Fruit fly (Drosophila melanogaster) whole organism, embryonic: ENCODE data around the gene Cyp303a1.
A peak's percentile ranks its signal among the peaks of the same experiment; 100 is the strongest.

Source experiments
- BEAF-32 ChIP-seq: fragments of 200-800 bp; sonication (Bioruptor generic); optimal IDR thresholded peaks from 3 replicates; lab custom pipeline; 2017; ENCODE audit warnings: missing biosample characterization, missing genetic modification characterization, mild to moderate bottlenecking, moderate library complexity, missing genetic modification reagents
- CG10321 ChIP-seq: fragments of 200-800 bp; sonication (Bioruptor generic); IDR thresholded peaks from 2 replicates; pipeline ENCODE4 v1.3.6; 2022; ENCODE audit warnings: missing biosample characterization, missing genetic modification characterization
- CG10366 ChIP-seq: fragments of 200-800 bp; sonication (Bioruptor generic); IDR thresholded peaks from 2 replicates; pipeline ENCODE4 v1.3.6; 2022; ENCODE audit warnings: missing biosample characterization, missing genetic modification characterization
- CG10431 ChIP-seq: fragments of 200-800 bp; sonication (Bioruptor generic); optimal IDR thresholded peaks from 3 replicates; lab custom pipeline; 2018; ENCODE audit warnings: missing biosample characterization, mild to moderate bottlenecking, missing genetic modification characterization
- CG11247 ChIP-seq: fragments of 200-800 bp; sonication (Bioruptor generic); IDR thresholded peaks from 2 replicates; pipeline ENCODE4 v1.3.6; 2022; ENCODE audit warnings: missing biosample characterization, missing genetic modification characterization
- CG13287 ChIP-seq: fragments of 200-800 bp; sonication (Bioruptor generic); IDR thresholded peaks from 2 replicates; pipeline ENCODE4 v1.3.6; 2022; ENCODE audit warnings: missing biosample characterization, missing genetic modification characterization; ENCODE audit not compliant: partially characterized antibody
- CG14965 ChIP-seq: fragments of 200-800 bp; sonication (Bioruptor generic); optimal IDR thresholded peaks from 2 replicates; lab custom pipeline; 2016; ENCODE audit warnings: missing biosample characterization, missing genetic modification characterization, borderline replicate concordance
- CG15011 ChIP-seq: fragments of 200-800 bp; sonication (Bioruptor generic); optimal IDR thresholded peaks from 3 replicates; lab custom pipeline; 2018; ENCODE audit warnings: missing biosample characterization, mild to moderate bottlenecking, missing genetic modification characterization
- CG17912 ChIP-seq: fragments of 200-800 bp; sonication (Bioruptor generic); optimal IDR thresholded peaks from 2 replicates; lab custom pipeline; 2018; ENCODE audit warnings: missing biosample characterization, mild to moderate bottlenecking, missing genetic modification characterization
- CG18476 ChIP-seq: fragments of 200-800 bp; sonication (Bioruptor generic); optimal IDR thresholded peaks from 2 replicates; lab custom pipeline; 2016; ENCODE audit warnings: missing biosample characterization, mild to moderate bottlenecking, missing genetic modification characterization
- CG31224 ChIP-seq: fragments of 200-800 bp; sonication (Bioruptor generic); IDR thresholded peaks from 2 replicates; pipeline ENCODE4 v1.3.6; 2022; ENCODE audit warnings: missing biosample characterization, missing genetic modification characterization
- CG3407 ChIP-seq: fragments of 200-800 bp; sonication (Bioruptor generic); optimal IDR thresholded peaks from 2 replicates; lab custom pipeline; 2018; ENCODE audit warnings: missing biosample characterization, mild to moderate bottlenecking, missing genetic modification characterization
- CG4404 ChIP-seq: fragments of 200-800 bp; sonication (Bioruptor generic); IDR thresholded peaks from 2 replicates; pipeline ENCODE4 v1.3.6; 2022; ENCODE audit warnings: missing biosample characterization, missing genetic modification characterization
- CG4424 ChIP-seq: fragments of 200-800 bp; sonication (Bioruptor generic); optimal IDR thresholded peaks from 3 replicates; lab custom pipeline; 2016; ENCODE audit warnings: missing biosample characterization, missing genetic modification characterization
- CG4820 ChIP-seq: fragments of 200-800 bp; sonication (Bioruptor generic); optimal IDR thresholded peaks from 3 replicates; lab custom pipeline; 2016; ENCODE audit warnings: missing biosample characterization, missing genetic modification characterization
- CG6175 ChIP-seq: fragments of 200-800 bp; sonication (Bioruptor generic); IDR thresholded peaks from 3 replicates; pipeline ENCODE4 v1.3.6; 2022; ENCODE audit warnings: missing biosample characterization, missing genetic modification characterization
- CG6765 ChIP-seq: fragments of 200-800 bp; sonication (Bioruptor generic); optimal IDR thresholded peaks from 3 replicates; lab custom pipeline; 2017; ENCODE audit warnings: missing biosample characterization, mild to moderate bottlenecking, missing genetic modification characterization
- CG9817 ChIP-seq: fragments of 200-800 bp; sonication (Bioruptor generic); optimal IDR thresholded peaks from 2 replicates; lab custom pipeline; 2018; ENCODE audit warnings: missing biosample characterization, mild to moderate bottlenecking, missing genetic modification characterization, moderate library complexity
- Deaf1 ChIP-seq: fragments of 200-800 bp; optimal IDR thresholded peaks from 3 replicates; lab custom pipeline; 2019; ENCODE audit warnings: missing biosample characterization, mild to moderate bottlenecking, missing genetic modification characterization, moderate library complexity
- E2f1 ChIP-seq: fragments of 200-800 bp; sonication (Bioruptor generic); IDR thresholded peaks from 2 replicates; pipeline ENCODE4 v1.3.6; 2022; ENCODE audit warnings: missing biosample characterization, missing genetic modification characterization
- E2f2 ChIP-seq: fragments of 200-800 bp; sonication (Bioruptor generic); IDR thresholded peaks from 2 replicates; pipeline ENCODE4 v1.3.6; 2022; ENCODE audit warnings: missing biosample characterization, missing genetic modification characterization
- Elba2 ChIP-seq: fragments of 200-800 bp; sonication (Bioruptor generic); optimal IDR thresholded peaks from 3 replicates; lab custom pipeline; 2016; ENCODE audit warnings: missing biosample characterization, missing genetic modification characterization
- Fer3 ChIP-seq: fragments of 200-800 bp; sonication (Bioruptor generic); optimal IDR thresholded peaks from 2 replicates; lab custom pipeline; 2018; ENCODE audit warnings: missing biosample characterization, mild to moderate bottlenecking, missing genetic modification characterization, moderate library complexity
- HLH4C ChIP-seq: fragments of 200-800 bp; sonication (Bioruptor generic); IDR thresholded peaks from 3 replicates; pipeline ENCODE4 v1.3.6; 2022; ENCODE audit warnings: missing biosample characterization, missing genetic modification characterization; ENCODE audit not compliant: partially characterized antibody
- Hey ChIP-seq: fragments of 200-800 bp; sonication (Bioruptor generic); optimal IDR thresholded peaks from 3 replicates; lab custom pipeline; 2018; ENCODE audit warnings: missing biosample characterization, mild to moderate bottlenecking, missing genetic modification characterization
- Hr3 ChIP-seq: fragments of 200-800 bp; sonication (Bioruptor generic); optimal IDR thresholded peaks from 3 replicates; lab custom pipeline; 2016; ENCODE audit warnings: missing biosample characterization, missing genetic modification characterization
- Ssrp ChIP-seq: fragments of 200-800 bp; sonication (Bioruptor generic); optimal IDR thresholded peaks from 2 replicates; lab custom pipeline; 2018; ENCODE audit warnings: missing biosample characterization, mild to moderate bottlenecking, missing genetic modification characterization, moderate library complexity
- Trl ChIP-seq, 3 experiments: fragments of >200 bp in 2 of 3; fragments of 200-800 bp in 1 of 3; sonication (Bioruptor generic) in 1 of 3; optimal IDR thresholded peaks; 2 replicates in 1 of 3; 3 replicates in 2 of 3; lab custom pipeline; 2016 to 2017; ENCODE audit warnings: missing biosample characterization in 1 of 3, missing genetic modification characterization in 1 of 3
- Xbp1 ChIP-seq: fragments of 200-800 bp; sonication (Bioruptor generic); optimal IDR thresholded peaks from 3 replicates; lab custom pipeline; 2016; ENCODE audit warnings: missing biosample characterization, mild to moderate bottlenecking, missing genetic modification characterization
- ab ChIP-seq: fragments of 200-800 bp; sonication (Bioruptor generic); optimal IDR thresholded peaks from 2 replicates; lab custom pipeline; 2016; ENCODE audit warnings: missing biosample characterization, missing genetic modification characterization
- ash1 ChIP-seq: fragments of 200-800 bp; sonication (Bioruptor generic); optimal IDR thresholded peaks from 2 replicates; lab custom pipeline; 2018; ENCODE audit warnings: missing biosample characterization, mild to moderate bottlenecking, missing genetic modification characterization
- cg ChIP-seq: fragments of 200-800 bp; sonication (Bioruptor generic); optimal IDR thresholded peaks from 3 replicates; lab custom pipeline; 2019; ENCODE audit warnings: missing biosample characterization, mild to moderate bottlenecking, missing genetic modification characterization, moderate library complexity
- crc ChIP-seq: fragments of 200-800 bp; sonication (Bioruptor generic); optimal IDR thresholded peaks from 2 replicates; lab custom pipeline; 2016; ENCODE audit warnings: missing biosample characterization, missing genetic modification characterization
- crol ChIP-seq: fragments of 200-800 bp; sonication (Bioruptor generic); IDR thresholded peaks from 2 replicates; pipeline ENCODE4 v1.3.6; 2022; ENCODE audit warnings: missing biosample characterization, missing genetic modification characterization
- gcm ChIP-seq: fragments of 200-800 bp; sonication (Bioruptor generic); optimal IDR thresholded peaks from 2 replicates; lab custom pipeline; 2019; ENCODE audit warnings: missing biosample characterization, mild to moderate bottlenecking, missing genetic modification characterization, moderate library complexity
- gsb-n ChIP-seq: fragments of 200-800 bp; sonication (Bioruptor generic); optimal IDR thresholded peaks from 3 replicates; lab custom pipeline; 2018; ENCODE audit warnings: missing biosample characterization, mild to moderate bottlenecking, missing genetic modification characterization
- hkb ChIP-seq, 2 experiments: fragments of 200-800 bp in 1 of 2; fragments of >200 bp in 1 of 2; sonication (Bioruptor generic) in 1 of 2; IDR thresholded peaks in 1 of 2; optimal IDR thresholded peaks in 1 of 2; 2 replicates each; pipeline versions ENCODE4 v1.3.6 to Lab custom; 2017 to 2022; ENCODE audit warnings: missing biosample characterization in 1 of 2, missing genetic modification characterization in 1 of 2
- ken ChIP-seq: fragments of 200-800 bp; sonication (Bioruptor generic); IDR thresholded peaks from 3 replicates; pipeline ENCODE4 v1.3.6; 2022; ENCODE audit warnings: missing biosample characterization, missing genetic modification characterization
- lab ChIP-seq: fragments of 200-800 bp; sonication (Bioruptor generic); optimal IDR thresholded peaks from 3 replicates; lab custom pipeline; 2017; ENCODE audit warnings: missing biosample characterization, missing genetic modification characterization, mild to moderate bottlenecking, moderate library complexity, missing genetic modification reagents
- pan ChIP-seq, 4 experiments: fragments of >200 bp in 3 of 4; fragments of 200-800 bp in 1 of 4; sonication (Bioruptor generic) in 1 of 4; optimal IDR thresholded peaks in 3 of 4; IDR thresholded peaks in 1 of 4; 2 replicates each; pipeline versions ENCODE4 v1.3.6 to Lab custom; 2017 to 2022; ENCODE audit warnings: missing biosample characterization in 2 of 4, missing genetic modification characterization in 2 of 4, mixed read lengths in 1 of 4
- pfk ChIP-seq: fragments of 200-800 bp; sonication (Bioruptor generic); optimal IDR thresholded peaks from 2 replicates; lab custom pipeline; 2018; ENCODE audit warnings: missing biosample characterization, mild to moderate bottlenecking, missing genetic modification characterization, moderate library complexity
- pros ChIP-seq: fragments of 200-800 bp; sonication (Bioruptor generic); optimal IDR thresholded peaks from 3 replicates; lab custom pipeline; 2019; ENCODE audit warnings: missing biosample characterization, mild to moderate bottlenecking, missing genetic modification characterization, moderate library complexity
- schlank ChIP-seq: fragments of 200-800 bp; sonication (Bioruptor generic); optimal IDR thresholded peaks from 2 replicates; lab custom pipeline; 2018; ENCODE audit warnings: missing biosample characterization, mild to moderate bottlenecking, missing genetic modification characterization
- sna ChIP-seq: fragments of 200-800 bp; sonication (Bioruptor generic); IDR thresholded peaks from 2 replicates; pipeline ENCODE4 v1.3.6; 2022; ENCODE audit warnings: missing biosample characterization, missing genetic modification characterization; ENCODE audit not compliant: partially characterized antibody
- so ChIP-seq: fragments of 200-800 bp; sonication (Bioruptor generic); IDR thresholded peaks from 3 replicates; pipeline ENCODE4 v1.3.6; 2022; ENCODE audit warnings: missing biosample characterization, missing genetic modification characterization
- ssp ChIP-seq: fragments of 200-800 bp; sonication (Bioruptor generic); IDR thresholded peaks from 2 replicates; pipeline ENCODE4 v1.3.6; 2022; ENCODE audit warnings: missing biosample characterization, missing genetic modification characterization
- trh ChIP-seq: fragments of 200-800 bp; sonication (Bioruptor generic); optimal IDR thresholded peaks from 2 replicates; lab custom pipeline; 2016; ENCODE audit warnings: missing biosample characterization, missing genetic modification characterization
- unpg ChIP-seq: fragments of 200-800 bp; sonication (Bioruptor generic); optimal IDR thresholded peaks from 3 replicates; lab custom pipeline; 2018; ENCODE audit warnings: missing biosample characterization, mild to moderate bottlenecking, missing genetic modification characterization, moderate library complexity
- zen2 ChIP-seq: fragments of 200-800 bp; sonication (Bioruptor generic); IDR thresholded peaks from 3 replicates; pipeline ENCODE4 v1.3.6; 2022; ENCODE audit warnings: missing biosample characterization, missing genetic modification characterization; ENCODE audit not compliant: partially characterized antibody

Gene Cyp303a1

DNA sequence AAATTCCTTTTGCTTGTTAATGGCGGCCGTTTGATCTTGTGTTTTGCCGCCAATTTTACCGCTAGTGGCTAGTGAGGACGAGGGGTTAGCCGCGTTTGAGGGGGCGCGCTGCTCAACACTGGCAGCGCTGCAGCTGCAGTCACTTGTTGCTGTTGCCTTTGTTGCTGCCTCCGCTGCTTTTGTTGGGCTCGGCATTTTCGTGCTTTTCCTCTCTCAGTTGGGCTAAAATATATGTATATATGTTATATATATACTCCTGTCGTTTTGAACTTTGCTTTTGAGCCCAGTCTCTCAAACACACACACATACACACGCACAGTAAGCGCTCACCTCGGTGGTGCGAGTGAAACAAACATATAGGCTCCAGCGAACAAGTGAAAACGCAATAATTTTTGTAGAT lies 30.9 kb downstream of the Cyp303a1 start (continued):
- TF ChIP-seq ash1 (GFP tag; lab: Kevin White, UChicago) (no peak), Fer3 (tag; lab: Kevin White, UChicago) (no peak), trh (GFP tag; lab: Kevin White, UChicago) (no peak), CG10366 (GFP tag; lab: Robert Waterston, UW) (no peak), so (GFP tag; lab: Robert Waterston, UW) (0 out of 3 replicates have a peak, but pooled peaks have one; percentile 25), BEAF-32 (GFP tag; lab: Kevin White, UChicago) (no peak), CG15011 (no peak), sna (no peak), CG3407 (GFP tag; lab: Kevin White, UChicago) (no peak), Ssrp (tag; lab: Kevin White, UChicago) (no peak), Hr3 (GFP tag; lab: Kevin White, UChicago) (no peak), CG10321 (GFP tag; lab: Robert Waterston, UW) (peak; percentile 94), E2f2 (GFP tag; lab: Robert Waterston, UW) (no peak), Hey (no peak), crol (GFP tag; lab: Robert Waterston, UW) (peak; percentile 93), CG6175 (no peak), lab (GFP tag; lab: Kevin White, UChicago) (peak; percentile 23), unpg (GFP tag; lab: Kevin White, UChicago) (no peak), CG6765 (peak; percentile 9), CG10431 (GFP tag; lab: Kevin White, UChicago) (peak; percentile 15), zen2 (GFP tag; lab: Robert Waterston, UW) (no peak), hkb (optimal IDR thresholded peaks at IDR 0.05; lab: Kevin White, UChicago) (no peak), hkb (GFP tag; IDR thresholded peaks at IDR 0.05; lab: Robert Waterston, UW) (no peak), HLH4C (no peak), CG11247 (GFP tag; lab: Robert Waterston, UW) (no peak), gsb-n (tag; lab: Kevin White, UChicago) (no peak), schlank (tag; lab: Kevin White, UChicago) (no peak), CG4424 (GFP tag; lab: Kevin White, UChicago) (no peak), CG17912 (GFP tag; lab: Kevin White, UChicago) (no peak), CG13287 (GFP tag; lab: Robert Waterston, UW) (no peak), ssp (no peak), pfk (no peak), ken (GFP tag; lab: Robert Waterston, UW) (no peak), CG4820 (GFP tag; lab: Kevin White, UChicago) (no peak), CG31224 (no peak), crc (GFP tag; lab: Kevin White, UChicago) (no peak), ab (GFP tag; lab: Kevin White, UChicago) (no peak), cg (peak; percentile 83), E2f1 (peak; percentile 63; the same call in 1 of the 2 replicates), Deaf1 (peak; percentile 24), Elba2 (no peak), pan (optimal IDR thresholded peaks at IDR 0.05; lab: Kevin White, UChicago) (no peak), pan (GFP tag; optimal IDR thresholded peaks at IDR 0.05 in 1 of 2, IDR thresholded peaks at IDR 0.05 in 1 of 2) (peak in 1 of 2 experiments; percentile 74), pros (GFP tag; lab: Kevin White, UChicago) (no peak), CG4404 (no peak), gcm (GFP tag; lab: Kevin White, UChicago) (no peak), CG18476 (GFP tag; lab: Kevin White, UChicago) (no peak), Trl (optimal IDR thresholded peaks at IDR 0.05; lab: Kevin White, UChicago) (peak in 1 of 2 experiments; percentile 12), Trl (GFP tag; optimal IDR thresholded peaks at IDR 0.05; lab: Kevin White, UChicago) (no peak), CG9817 (tag; lab: Kevin White, UChicago) (no peak), Xbp1 (GFP tag; lab: Kevin White, UChicago) (no peak), CG14965 (GFP tag; lab: Kevin White, UChicago) (no peak)
